Fruit fly (Drosophila melanogaster): ENCODE data around the gene mRpS31.

DNA sequence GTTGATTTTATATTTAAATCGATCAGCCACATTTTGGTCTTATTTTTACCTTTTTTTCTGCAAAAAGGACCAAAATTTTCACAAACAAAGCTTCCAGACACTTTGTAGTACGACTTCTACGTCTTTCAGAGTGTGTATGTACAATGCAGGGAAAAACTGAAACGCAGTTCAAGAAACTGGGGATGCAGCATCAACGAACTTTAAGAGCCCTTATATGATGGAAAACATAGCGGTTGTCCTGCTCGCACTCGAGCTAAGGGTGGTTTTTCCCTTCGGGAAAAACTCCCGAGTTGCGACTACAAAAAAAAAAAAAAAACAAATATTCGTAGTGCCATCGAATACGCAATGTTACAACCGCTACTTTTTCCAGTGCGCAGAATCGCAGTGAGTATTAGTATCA lies 35.4 kb downstream of the mRpS31 start:
- TF ChIP-seq usp (GFP tag; optimal IDR thresholded peaks at IDR 0.05) (no peak), Sp1 (GFP tag; optimal IDR thresholded peaks at IDR 0.05) (no peak), dmrt93B (GFP tag; optimal IDR thresholded peaks at IDR 0.05) (no peak), jim (GFP tag; optimal IDR thresholded peaks at IDR 0.05) (no peak), psq (GFP tag; optimal IDR thresholded peaks at IDR 0.05) (no peak), lola (GFP tag; optimal IDR thresholded peaks at IDR 0.05) (no peak), OdsH (GFP tag; optimal IDR thresholded peaks at IDR 0.05) (no peak), woc (GFP tag; optimal IDR thresholded peaks at IDR 0.05) (no peak)

Measured in whole organism, wandering third instar larva.